Worm (Caenorhabditis elegans) whole organism, L2 larva: ENCODE results near the gene sre-5.

ENCODE experiments used
- R02D3.7 ChIP-seq: fragments of 150-350 bp; optimal IDR thresholded peaks from 2 replicates; lab custom pipeline; 2014; ENCODE audit warnings: missing biosample characterization, missing genetic modification characterization
- aly-2 ChIP-seq: fragments of 150-350 bp; optimal IDR thresholded peaks from 2 replicates; lab custom pipeline; 2014; ENCODE audit warnings: missing biosample characterization, missing genetic modification characterization
- ama-1 ChIP-seq: fragments of 150-350 bp; optimal IDR thresholded peaks from 2 replicates; lab custom pipeline; 2018; ENCODE audit warnings: inconsistent platforms
- lsy-2 ChIP-seq, 2 experiments: fragments of 150-350 bp in 1 of 2; sonication (generic microtip) in 1 of 2; optimal IDR thresholded peaks; 2 replicates each; lab custom pipeline; 2014 to 2017; ENCODE audit warnings: missing biosample characterization in 2 of 2, missing genetic modification characterization in 2 of 2
- mab-5 ChIP-seq: fragments of 150-350 bp; optimal IDR thresholded peaks from 2 replicates; lab custom pipeline; 2014; ENCODE audit warnings: missing biosample characterization, missing genetic modification characterization
- mdl-1 ChIP-seq, 2 experiments: fragments of 150-350 bp in 1 of 2; sonication (generic microtip) in 1 of 2; optimal IDR thresholded peaks; 2 replicates each; lab custom pipeline; 2017; ENCODE audit warnings: missing biosample characterization in 2 of 2, missing genetic modification characterization in 2 of 2
- nhr-237 ChIP-seq: fragments of 150-350 bp; optimal IDR thresholded peaks from 2 replicates; lab custom pipeline; 2014; ENCODE audit warnings: missing biosample characterization, missing genetic modification characterization
- nhr-6 ChIP-seq: fragments of 150-350 bp; optimal IDR thresholded peaks from 2 replicates; lab custom pipeline; 2014; ENCODE audit warnings: missing biosample characterization, missing genetic modification characterization
- skn-1 ChIP-seq: sonication (generic microtip); optimal IDR thresholded peaks from 2 replicates; lab custom pipeline; 2017; ENCODE audit warnings: missing biosample characterization, missing genetic modification characterization
- unc-55 ChIP-seq: fragments of 150-350 bp; sonication (generic microtip); optimal IDR thresholded peaks from 3 replicates; lab custom pipeline; 2014; ENCODE audit warnings: missing biosample characterization, missing genetic modification reagents, missing genetic modification characterization
- unc-62 ChIP-seq: fragments of 150-350 bp; optimal IDR thresholded peaks from 2 replicates; lab custom pipeline; 2014; ENCODE audit warnings: missing biosample characterization, missing genetic modification reagents, missing genetic modification characterization
- zag-1 ChIP-seq: fragments of 150-350 bp; optimal IDR thresholded peaks from 2 replicates; lab custom pipeline; 2014; ENCODE audit warnings: missing biosample characterization, missing genetic modification characterization
- ztf-1 ChIP-seq: fragments of 200-800 bp; sonication (Bioruptor generic); conservative IDR thresholded peaks from 2 replicates; pipeline ENCODE4 v1.3.6; 2022; ENCODE audit warnings: missing genetic modification characterization, missing compliant biosample characterization

DNA sequence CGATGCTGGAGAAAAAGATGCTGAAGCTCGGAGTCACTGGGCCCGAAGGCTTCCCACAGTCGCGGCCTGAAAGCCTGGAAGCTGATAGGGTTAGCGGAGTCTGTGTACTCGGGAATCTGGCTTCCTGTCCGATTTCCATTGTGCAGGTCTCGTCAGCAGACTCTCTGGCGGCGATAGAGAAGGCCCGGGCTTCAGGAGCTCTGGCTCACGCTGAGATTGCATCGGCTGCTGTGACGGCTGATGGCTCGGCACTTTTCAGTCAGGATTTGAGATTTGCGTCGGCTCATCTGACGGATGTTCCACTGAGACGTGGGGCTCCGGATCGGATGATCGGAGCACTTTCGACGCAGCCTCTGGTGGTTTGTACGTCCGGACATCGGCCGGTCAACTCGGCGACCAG lies 41.6 kb upstream of the sre-5 start:
- no peak for TF ChIP-seq zag-1 (tag; lab: Kevin White, UChicago)
- no peak for TF ChIP-seq ama-1
- TF ChIP-seq lsy-2 (tag; optimal IDR thresholded peaks at IDR 0.05; lab: Kevin White, UChicago), result no peak
- TF ChIP-seq unc-55 (GFP tag; lab: Kevin White, UChicago), result no peak
- no peak for TF ChIP-seq skn-1 (tag; lab: Kevin White, UChicago)
- no peak for TF ChIP-seq nhr-237 (tag; lab: Kevin White, UChicago)
- no peak for TF ChIP-seq mab-5
- no peak for TF ChIP-seq R02D3.7
- TF ChIP-seq ztf-1 (GFP tag; lab: Robert Waterston, UW), result no peak
- no peak for TF ChIP-seq unc-62
- no peak for TF ChIP-seq nhr-6
- no peak for TF ChIP-seq mdl-1 (tag; optimal IDR thresholded peaks at IDR 0.05; lab: Kevin White, UChicago)
- TF ChIP-seq aly-2 (tag; lab: Kevin White, UChicago), result no peak
